Worm (Caenorhabditis elegans): ENCODE data around the gene otub-4.
A peak's percentile ranks its signal among the peaks of the same experiment; 100 is the strongest.

ce11 chrIV:3337275-3337674, 40.7 kb downstream of the otub-4 start:
- TF ChIP-seq ces-1 (GFP tag; optimal IDR thresholded peaks at IDR 0.05) (no peak), nhr-237 (tag; optimal IDR thresholded peaks at IDR 0.05) (no peak), flh-1 (GFP tag; optimal IDR thresholded peaks at IDR 0.05) (no peak), drap-1 (GFP tag; optimal IDR thresholded peaks at IDR 0.05) (peak; percentile 36), blmp-1 (tag; optimal IDR thresholded peaks at IDR 0.05) (no peak), nhr-28 (tag; optimal IDR thresholded peaks at IDR 0.05) (no peak), nhr-12 (tag; optimal IDR thresholded peaks at IDR 0.05) (no peak)

Measured in whole organism, mixed stage, embryonic.